Worm (Caenorhabditis elegans) whole organism, L4 larva: ENCODE results near the gene nlp-41.

Experiments used
- madf-9 ChIP-seq: fragments of 200-800 bp; sonication (Bioruptor generic); conservative IDR thresholded peaks from 2 replicates; pipeline ENCODE4 v1.3.6; 2022; ENCODE audit warnings: missing genetic modification reagents, missing genetic modification characterization, missing compliant biosample characterization
- nhr-102 ChIP-seq: sonication (generic microtip); optimal IDR thresholded peaks from 2 replicates; lab custom pipeline; 2016; ENCODE audit warnings: mild to moderate bottlenecking, missing genetic modification characterization, moderate library complexity, missing compliant biosample characterization
- pqm-1 ChIP-seq: sonication (generic microtip); optimal IDR thresholded peaks from 2 replicates; lab custom pipeline; 2017; ENCODE audit warnings: missing biosample characterization, missing genetic modification characterization

DNA sequence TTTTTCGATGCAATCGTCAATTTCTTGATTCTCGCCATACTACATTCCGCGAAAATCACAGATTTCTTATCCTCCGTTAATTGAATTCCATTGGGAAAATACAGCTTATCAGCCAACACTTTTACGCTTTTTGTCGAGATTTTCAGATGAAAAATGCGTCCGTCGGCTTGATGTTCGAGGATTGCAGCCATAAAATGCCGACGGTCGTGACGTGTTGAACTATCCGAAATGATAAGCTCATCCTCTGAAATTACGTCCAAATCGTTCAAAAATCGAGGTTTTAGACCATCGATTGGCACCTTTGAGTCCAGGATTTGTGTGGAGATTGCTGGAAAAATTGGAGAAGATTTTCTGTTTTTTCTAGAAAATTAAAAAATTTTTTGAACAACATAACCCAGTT lies 23.6 kb upstream of the nlp-41 start:
- no peak for TF ChIP-seq nhr-102 (tag; lab: Kevin White, UChicago)
- no peak for TF ChIP-seq pqm-1 (tag; lab: Kevin White, UChicago)
- TF ChIP-seq madf-9 = no peak
